Worm (Caenorhabditis elegans) whole organism, early embryonic: ENCODE results near the gene srd-42.

ENCODE experiments used
- B0310.2 ChIP-seq: sonication (generic microtip); optimal IDR thresholded peaks from 2 replicates; lab custom pipeline; 2016; ENCODE audit warnings: mild to moderate bottlenecking, missing genetic modification characterization, missing compliant biosample characterization
- F13C5.2 ChIP-seq: sonication (generic microtip); optimal IDR thresholded peaks from 2 replicates; lab custom pipeline; 2017; ENCODE audit warnings: mild to moderate bottlenecking, missing genetic modification characterization, inconsistent platforms, missing compliant biosample characterization
- aly-1 ChIP-seq: sonication (generic microtip); optimal IDR thresholded peaks from 2 replicates; lab custom pipeline; 2016; ENCODE audit warnings: missing genetic modification characterization, missing compliant biosample characterization
- ama-1 ChIP-seq: fragments of 150-350 bp; optimal IDR thresholded peaks from 2 replicates; lab custom pipeline; 2014
- ceh-13 ChIP-seq: fragments of 200-800 bp; sonication (Bioruptor generic); optimal IDR thresholded peaks from 2 replicates; lab custom pipeline; 2018; ENCODE audit warnings: mild to moderate bottlenecking, missing genetic modification characterization, missing compliant biosample characterization
- ceh-36 ChIP-seq: sonication (generic microtip); optimal IDR thresholded peaks from 2 replicates; lab custom pipeline; 2016; ENCODE audit warnings: missing genetic modification characterization, inconsistent platforms, missing compliant biosample characterization
- ets-7 ChIP-seq: sonication (generic microtip); optimal IDR thresholded peaks from 2 replicates; lab custom pipeline; 2016; ENCODE audit warnings: missing genotype, missing genetic modification characterization, missing compliant biosample characterization
- flt-1 ChIP-seq: fragments of 200-800 bp; sonication (Bioruptor generic); IDR thresholded peaks from 2 replicates; pipeline ENCODE4 v1.3.6; 2022; ENCODE audit warnings: missing genetic modification characterization, missing compliant biosample characterization
- hmbx-1 ChIP-seq: sonication (generic microtip); optimal IDR thresholded peaks from 2 replicates; lab custom pipeline; 2016; ENCODE audit warnings: mild to moderate bottlenecking, missing genetic modification characterization, missing compliant biosample characterization
- hmg-4 ChIP-seq: fragments of 200-800 bp; sonication (Bioruptor generic); optimal IDR thresholded peaks from 2 replicates; lab custom pipeline; 2018; ENCODE audit warnings: mild to moderate bottlenecking, missing genetic modification characterization, missing compliant biosample characterization
- hnd-1 ChIP-seq: sonication (generic microtip); optimal IDR thresholded peaks from 2 replicates; lab custom pipeline; 2016; ENCODE audit warnings: missing genetic modification characterization, missing compliant biosample characterization
- pes-1 ChIP-seq: fragments of 200-800 bp; sonication (Bioruptor generic); IDR thresholded peaks from 2 replicates; pipeline ENCODE4 v1.3.6; 2022; ENCODE audit warnings: missing genetic modification reagents, missing genetic modification characterization, missing compliant biosample characterization
- scrt-1 ChIP-seq: fragments of 200-800 bp; sonication (Bioruptor generic); IDR thresholded peaks from 2 replicates; pipeline ENCODE4 v1.3.6; 2022; ENCODE audit warnings: missing genetic modification characterization, missing compliant biosample characterization
- sea-1 ChIP-seq: fragments of 200-800 bp; sonication (Bioruptor generic); conservative IDR thresholded peaks from 2 replicates; pipeline ENCODE4 v1.3.6; 2022; ENCODE audit warnings: missing genetic modification characterization, missing compliant biosample characterization
- tbx-11 ChIP-seq: fragments of 200-800 bp; sonication (Bioruptor generic); IDR thresholded peaks from 2 replicates; pipeline ENCODE4 v1.3.6; 2022; ENCODE audit warnings: missing genetic modification characterization, missing compliant biosample characterization
- tbx-37 ChIP-seq: fragments of 200-800 bp; sonication (Bioruptor generic); conservative IDR thresholded peaks from 2 replicates; pipeline ENCODE4 v1.3.6; 2022; ENCODE audit warnings: missing genetic modification reagents, missing genetic modification characterization, missing compliant biosample characterization
- tra-4 ChIP-seq: sonication (generic microtip); optimal IDR thresholded peaks from 2 replicates; lab custom pipeline; 2017; ENCODE audit warnings: missing genetic modification characterization, missing compliant biosample characterization

srd-42 gene

DNA sequence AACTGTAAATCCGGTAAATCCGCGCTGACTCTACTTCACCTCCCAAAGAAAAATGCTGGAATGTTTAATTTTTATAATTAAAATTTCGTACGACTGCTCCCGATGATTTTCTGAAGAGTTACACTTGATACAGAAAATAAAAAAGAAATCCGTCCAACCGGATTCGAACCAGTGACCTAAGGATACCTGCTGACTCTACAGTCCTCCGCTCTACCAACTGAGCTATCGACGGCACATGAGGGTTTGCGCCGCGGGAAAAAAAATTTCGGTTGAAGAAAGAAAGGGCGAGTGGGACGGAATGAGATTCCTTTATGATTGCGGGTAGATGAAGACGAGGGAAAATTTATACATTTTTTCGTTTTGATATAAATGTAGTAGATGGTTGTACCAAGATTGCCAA lies 18.6 kb downstream of the srd-42 start:
- TF ChIP-seq ceh-36 (no peak), tbx-11 (no peak), ceh-13 (no peak), hmg-4 (GFP tag; lab: Kevin White, UChicago) (no peak), pes-1 (no peak), flt-1 (GFP tag; lab: Robert Waterston, UW) (no peak), tra-4 (tag; lab: Kevin White, UChicago) (no peak), hmbx-1 (no peak), tbx-37 (GFP tag; lab: Robert Waterston, UW) (no peak), scrt-1 (GFP tag; lab: Robert Waterston, UW) (no peak), ets-7 (tag; lab: Kevin White, UChicago) (no peak)

DNA sequence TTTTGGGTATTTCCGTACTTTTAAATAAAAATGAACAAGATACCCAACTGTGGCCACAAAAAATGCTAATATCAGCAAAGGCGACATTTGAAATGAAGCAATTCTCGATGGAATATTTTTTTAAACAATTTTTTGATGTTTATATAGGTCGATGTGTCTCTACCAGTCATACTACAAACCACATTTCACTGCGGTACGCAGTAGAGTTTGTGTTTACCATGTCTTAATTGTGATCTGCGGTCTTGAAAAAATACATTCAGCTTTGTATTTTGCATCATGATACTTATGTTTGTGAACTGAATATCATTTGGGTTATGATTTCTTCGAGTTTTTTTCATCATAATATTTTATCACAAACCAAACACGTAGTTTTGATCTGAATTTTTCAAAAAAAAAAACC lies 19.2 kb downstream of the srd-42 start, which contains the start of gene cyp-14A4:
Gene cyp-14A4 (minus strand): TSS at position 107 of the 400 bp plus-strand sequence.
- no peak for TF ChIP-seq tra-4 (tag; lab: Kevin White, UChicago)
- TF ChIP-seq pes-1, result no peak
- TF ChIP-seq hnd-1 (tag; lab: Kevin White, UChicago), result no peak
- no peak for TF ChIP-seq hmg-4 (GFP tag; lab: Kevin White, UChicago)
- no peak for TF ChIP-seq hmbx-1
- no peak for TF ChIP-seq tbx-11
- TF ChIP-seq ets-7 (tag; lab: Kevin White, UChicago), result no peak
- TF ChIP-seq scrt-1 (GFP tag; lab: Robert Waterston, UW), result no peak

DNA sequence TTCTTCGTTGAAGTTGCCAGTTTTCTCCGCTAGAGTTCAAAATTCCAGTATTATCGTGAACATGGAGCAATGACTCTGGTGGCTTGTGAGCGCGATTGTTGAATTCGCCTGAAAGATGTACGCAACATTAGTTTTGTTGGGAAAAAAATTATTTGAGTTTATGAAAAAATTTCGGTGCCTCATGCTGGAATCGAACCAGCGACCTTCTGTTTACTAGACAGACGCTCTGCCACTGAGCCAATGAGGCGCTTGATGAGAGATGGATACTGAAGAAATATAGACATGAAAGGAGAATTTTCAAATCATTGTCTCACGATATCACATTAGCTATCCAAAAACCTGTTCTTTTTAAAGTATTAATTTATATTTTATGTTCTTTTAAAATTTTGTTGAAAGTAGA lies 19.8 kb downstream of the srd-42 start:
- no peak for TF ChIP-seq hmg-4 (GFP tag; lab: Kevin White, UChicago)

DNA sequence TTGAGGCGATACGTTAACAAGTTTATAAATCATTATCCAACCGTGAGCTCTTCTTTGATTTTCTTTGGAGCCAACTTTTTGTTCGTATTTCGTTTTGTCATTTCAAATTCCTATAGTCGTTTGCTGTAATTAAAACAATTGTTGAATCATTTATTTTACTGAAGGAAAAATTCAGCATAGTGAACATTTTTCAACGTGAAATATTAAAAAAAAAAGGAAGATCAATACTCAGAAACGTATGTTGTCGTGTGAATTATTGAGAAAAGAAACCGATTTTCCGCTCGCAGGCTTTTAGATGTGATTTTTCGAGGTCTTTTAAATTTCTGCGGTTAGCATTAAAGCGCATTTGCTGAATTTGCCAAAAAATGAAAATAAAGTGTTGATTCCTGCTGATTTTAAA lies 24.4 kb downstream of the srd-42 start, which contains the start of gene phf-33:
Gene phf-33 (minus strand): TSS at position 101 of the 400 bp plus-strand sequence.
- TF ChIP-seq hmbx-1, result no peak
- no peak for TF ChIP-seq tbx-37 (GFP tag; lab: Robert Waterston, UW)
- TF ChIP-seq hmg-4 (GFP tag; lab: Kevin White, UChicago), result no peak
- TF ChIP-seq ceh-36, result no peak
- no peak for TF ChIP-seq hnd-1 (tag; lab: Kevin White, UChicago)
- TF ChIP-seq aly-1, result no peak
- no peak for TF ChIP-seq ceh-13
- TF ChIP-seq pes-1, result no peak
- no peak for TF ChIP-seq ets-7 (tag; lab: Kevin White, UChicago)

DNA sequence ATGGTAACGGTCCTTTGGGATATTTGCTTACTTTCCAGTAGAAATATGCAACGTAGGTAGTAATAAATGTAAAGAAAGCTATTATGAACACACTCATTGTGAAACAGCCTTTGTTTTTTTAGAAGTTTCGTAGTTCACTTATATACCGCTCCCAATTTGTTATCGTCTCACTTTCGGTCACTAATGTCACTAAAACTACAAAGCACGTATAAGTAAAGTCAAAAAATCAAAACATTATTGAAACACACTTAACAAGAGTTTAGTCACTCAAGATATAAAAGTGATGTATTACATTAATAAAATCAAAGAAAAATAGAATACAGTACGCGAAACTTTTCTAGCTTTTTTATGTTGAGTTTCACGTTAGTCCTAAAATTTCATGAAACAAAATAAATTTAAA lies 29.2 kb downstream of the srd-42 start, which contains the start of gene cyp-14A3:
Gene cyp-14A3 (minus strand): TSS at position 101 of the 400 bp plus-strand sequence.
- TF ChIP-seq F13C5.2 (no peak), sea-1 (GFP tag; lab: Robert Waterston, UW) (no peak), tra-4 (tag; lab: Kevin White, UChicago) (no peak), tbx-37 (GFP tag; lab: Robert Waterston, UW) (no peak), hmbx-1 (no peak), flt-1 (GFP tag; lab: Robert Waterston, UW) (no peak), B0310.2 (tag; lab: Kevin White, UChicago) (no peak), scrt-1 (GFP tag; lab: Robert Waterston, UW) (no peak), ama-1 (lab: Kevin White, UChicago) (no peak), aly-1 (no peak), pes-1 (no peak), ceh-36 (no peak), hmg-4 (GFP tag; lab: Kevin White, UChicago) (no peak)

DNA sequence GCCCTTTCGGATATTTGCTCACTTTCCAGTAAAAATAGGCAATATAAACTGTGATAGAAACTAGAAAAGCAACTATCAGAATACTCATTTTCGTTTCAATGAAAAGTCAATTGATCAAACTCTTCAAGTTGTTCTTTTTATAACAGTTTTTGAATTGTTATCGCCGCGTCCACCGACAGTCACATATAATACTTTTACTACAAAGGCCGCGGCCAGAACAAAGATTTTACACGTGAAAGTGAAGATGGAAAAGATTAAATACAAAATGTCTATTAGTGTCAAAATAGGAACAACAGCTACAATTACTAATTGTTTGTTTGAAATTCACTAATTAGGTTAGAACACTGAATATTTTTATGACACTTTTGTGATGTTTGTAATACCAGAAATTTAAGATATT lies 33.7 kb downstream of the srd-42 start, which contains the start of gene cyp-14A2:
Gene cyp-14A2 (minus strand): TSS at position 101 of the 400 bp plus-strand sequence.
- no peak for TF ChIP-seq tbx-37 (GFP tag; lab: Robert Waterston, UW)
- no peak for TF ChIP-seq pes-1
- no peak for TF ChIP-seq scrt-1 (GFP tag; lab: Robert Waterston, UW)
- TF ChIP-seq sea-1 (GFP tag; lab: Robert Waterston, UW), result no peak
- no peak for TF ChIP-seq hnd-1 (tag; lab: Kevin White, UChicago)
- no peak for TF ChIP-seq tra-4 (tag; lab: Kevin White, UChicago)
- no peak for TF ChIP-seq flt-1 (GFP tag; lab: Robert Waterston, UW)
- TF ChIP-seq F13C5.2, result no peak
- no peak for TF ChIP-seq ceh-36
- TF ChIP-seq ets-7 (tag; lab: Kevin White, UChicago), result no peak
- no peak for TF ChIP-seq ama-1 (lab: Kevin White, UChicago)
- no peak for TF ChIP-seq B0310.2 (tag; lab: Kevin White, UChicago)
- no peak for TF ChIP-seq tbx-11
- no peak for TF ChIP-seq hmbx-1
- no peak for TF ChIP-seq ceh-13
- TF ChIP-seq aly-1, result no peak
- TF ChIP-seq hmg-4 (GFP tag; lab: Kevin White, UChicago), result no peak

DNA sequence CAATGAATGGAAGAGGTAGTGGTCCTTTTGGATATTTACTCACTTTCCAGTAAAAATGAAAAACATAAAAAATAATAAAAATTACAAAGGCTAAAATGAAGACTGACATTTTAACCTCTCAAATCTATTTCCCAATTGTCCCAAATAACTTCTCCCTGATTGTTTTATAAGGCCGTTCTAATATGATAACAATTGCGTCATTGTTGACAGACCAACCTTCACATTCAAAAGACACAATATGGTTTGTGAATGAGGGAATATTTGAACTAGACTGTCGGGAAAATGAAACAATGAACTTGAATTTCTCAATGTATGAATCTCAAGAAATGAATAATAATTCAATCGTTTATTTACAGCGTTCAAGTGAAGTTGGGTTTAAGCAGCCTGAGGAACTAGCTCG lies 36.0 kb downstream of the srd-42 start, which contains the start of gene cyp-14A1:
Gene cyp-14A1 (minus strand): TSS at position 126 of the 400 bp plus-strand sequence.
- no peak for TF ChIP-seq tra-4 (tag; lab: Kevin White, UChicago)
- TF ChIP-seq sea-1 (GFP tag; lab: Robert Waterston, UW), result no peak
- TF ChIP-seq scrt-1 (GFP tag; lab: Robert Waterston, UW), result no peak
- no peak for TF ChIP-seq ama-1 (lab: Kevin White, UChicago)
- no peak for TF ChIP-seq ceh-36
- no peak for TF ChIP-seq flt-1 (GFP tag; lab: Robert Waterston, UW)
- TF ChIP-seq ets-7 (tag; lab: Kevin White, UChicago), result no peak
- TF ChIP-seq tbx-11, result no peak
- no peak for TF ChIP-seq hnd-1 (tag; lab: Kevin White, UChicago)
- TF ChIP-seq pes-1, result no peak
- no peak for TF ChIP-seq hmbx-1
- no peak for TF ChIP-seq hmg-4 (GFP tag; lab: Kevin White, UChicago)
- no peak for TF ChIP-seq tbx-37 (GFP tag; lab: Robert Waterston, UW)
- no peak for TF ChIP-seq ceh-13
- no peak for TF ChIP-seq B0310.2 (tag; lab: Kevin White, UChicago)
- TF ChIP-seq aly-1, result no peak
- TF ChIP-seq F13C5.2, result no peak

DNA sequence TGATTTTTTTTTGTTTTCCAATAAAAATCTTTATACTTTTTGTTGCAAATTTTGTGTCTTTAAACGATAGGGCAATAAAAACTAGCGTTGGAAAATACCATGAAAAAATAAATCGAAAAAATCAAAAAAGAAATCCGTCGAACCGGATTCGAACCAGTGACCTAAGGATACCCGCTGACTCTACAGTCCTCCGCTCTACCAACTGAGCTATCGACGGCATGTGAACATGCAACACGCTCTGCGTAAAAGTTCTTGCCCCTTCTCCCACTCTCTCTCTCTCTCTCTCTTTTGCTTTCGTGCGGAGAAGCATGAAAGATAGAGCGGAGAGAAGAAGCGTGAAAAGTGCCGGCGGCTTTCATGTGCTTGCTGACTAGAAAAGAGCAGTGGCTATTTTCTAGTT lies 38.7 kb downstream of the srd-42 start:
- TF ChIP-seq ama-1 (lab: Kevin White, UChicago) (no peak), hmbx-1 (peak; percentile 46), hmg-4 (GFP tag; lab: Kevin White, UChicago) (peak; percentile 82), pes-1 (no peak; the same call in 1 of the 2 replicates), tra-4 (tag; lab: Kevin White, UChicago) (peak; percentile 22), tbx-37 (GFP tag; lab: Robert Waterston, UW) (peak; percentile 88), flt-1 (GFP tag; lab: Robert Waterston, UW) (peak; percentile 84), ets-7 (tag; lab: Kevin White, UChicago) (peak; percentile 53), scrt-1 (GFP tag; lab: Robert Waterston, UW) (peak; percentile 88), ceh-36 (peak; percentile 47), F13C5.2 (peak; percentile 83), hnd-1 (tag; lab: Kevin White, UChicago) (peak; percentile 57), aly-1 (peak; percentile 65), tbx-11 (peak; percentile 85), B0310.2 (tag; lab: Kevin White, UChicago) (peak; percentile 64), ceh-13 (peak; percentile 65), sea-1 (GFP tag; lab: Robert Waterston, UW) (peak; percentile 59)
